Fruit fly (Drosophila melanogaster) S2 (cell line): ENCODE data around the gene Nckx30C.

ENCODE experiments used
- CG8478 ChIP-seq: fragments of >200 bp; optimal IDR thresholded peaks from 2 replicates; lab custom pipeline; 2018
- CTCF ChIP-seq, 2 experiments: fragments of >200 bp; optimal IDR thresholded peaks; 2 replicates each; lab custom pipeline; 2018

dm6 chr2L:9662977-9663376 is 83.3 kb downstream of the Nckx30C start:
- TF ChIP-seq CG8478 (lab: Kevin White, UChicago) (no peak), CTCF (optimal IDR thresholded peaks at IDR 0.05; lab: Kevin White, UChicago) (no peak)
